Fruit fly (Drosophila melanogaster): ENCODE data around the gene Acbp2.

The Acbp2 gene

DNA sequence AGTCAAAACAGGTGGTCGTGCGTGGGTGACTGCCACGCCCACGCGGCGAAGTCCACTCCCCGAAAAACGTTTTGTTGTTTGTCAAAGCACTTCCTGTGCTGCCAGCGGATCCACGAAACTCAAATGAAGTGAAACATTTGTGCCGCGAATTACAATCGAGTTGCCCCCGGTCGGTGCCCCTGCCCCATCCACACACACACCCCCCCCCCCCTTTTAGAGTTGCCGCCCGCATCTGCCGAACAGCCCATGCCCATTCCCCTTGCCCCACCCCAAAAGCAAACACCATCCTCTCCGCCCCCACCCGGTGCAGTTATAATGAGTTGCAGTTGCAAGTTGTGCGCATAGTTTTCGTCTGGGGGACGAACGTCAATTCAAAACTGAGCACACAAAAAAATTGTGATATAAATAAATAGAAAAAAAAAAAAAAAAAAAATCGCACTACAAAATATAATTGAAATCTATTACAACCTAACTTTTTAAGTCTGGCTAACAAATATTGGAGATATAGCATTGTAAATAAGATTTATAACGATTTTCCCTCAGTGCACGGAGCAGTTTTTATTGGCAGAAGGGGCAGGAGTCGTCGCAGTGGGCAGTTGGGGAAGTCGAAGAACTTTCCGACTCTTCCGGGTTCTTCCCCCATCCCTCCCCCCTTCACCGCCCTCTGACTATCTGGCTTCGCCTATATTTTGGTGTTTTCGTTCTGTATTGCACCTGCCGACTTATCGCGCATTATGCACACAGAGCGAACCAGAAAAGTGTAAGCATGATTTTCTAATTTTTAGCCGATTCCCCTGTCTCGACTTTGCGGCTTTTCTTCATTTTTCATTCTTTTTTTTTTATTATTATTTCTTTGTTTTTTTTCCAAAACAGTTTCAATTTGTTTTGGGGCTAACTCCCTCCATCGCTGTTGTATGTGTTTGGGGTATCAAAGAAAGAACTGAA lies 20.1 kb downstream of the Acbp2 start (continued):
- TF ChIP-seq CG18599 (GFP tag; optimal IDR thresholded peaks at IDR 0.05) (no peak), luna (GFP tag; optimal IDR thresholded peaks at IDR 0.05) (no peak), CG8388 (GFP tag; optimal IDR thresholded peaks at IDR 0.05) (peak; percentile 57), CG10267 (tag; optimal IDR thresholded peaks at IDR 0.05) (peak; percentile 51), C15 (GFP tag; IDR thresholded peaks at IDR 0.05) (no peak), CG12299 (tag; optimal IDR thresholded peaks at IDR 0.05) (no peak), CG14014 (GFP tag; IDR thresholded peaks at IDR 0.05) (no peak), NfI (GFP tag; optimal IDR thresholded peaks at IDR 0.05) (no peak), Bdp1 (GFP tag; optimal IDR thresholded peaks at IDR 0.05) (no peak), wek (GFP tag; optimal IDR thresholded peaks at IDR 0.05) (no peak), Chrac-16 (GFP tag; optimal IDR thresholded peaks at IDR 0.05) (peak; percentile 51), p53 (GFP tag; optimal IDR thresholded peaks at IDR 0.05) (no peak), Rx (GFP tag; IDR thresholded peaks at IDR 0.05) (no peak), fd3F (GFP tag; optimal IDR thresholded peaks at IDR 0.05) (no peak), tna (GFP tag; IDR thresholded peaks at IDR 0.05; ENCODE audit: partially characterized antibody) (no peak), MTF-1 (GFP tag; optimal IDR thresholded peaks at IDR 0.05; ENCODE audit: borderline replicate concordance) (no peak), bab2 (GFP tag; optimal IDR thresholded peaks at IDR 0.05) (peak; percentile 28), gcm2 (GFP tag; optimal IDR thresholded peaks at IDR 0.05) (no peak), prd (optimal IDR thresholded peaks at IDR 0.05) (no peak), prd (GFP tag; IDR thresholded peaks at IDR 0.05) (peak; percentile 78), pfk (GFP tag; optimal IDR thresholded peaks at IDR 0.05) (no peak), Sry-δ (GFP tag; optimal IDR thresholded peaks at IDR 0.05) (no peak), zf30C (GFP tag; optimal IDR thresholded peaks at IDR 0.05) (no peak), HmgZ (tag; optimal IDR thresholded peaks at IDR 0.05) (no peak), bcd (GFP tag; optimal IDR thresholded peaks at IDR 0.05) (peak; percentile 19), CG1603 (tag; optimal IDR thresholded peaks at IDR 0.05) (no peak), tin (GFP tag; optimal IDR thresholded peaks at IDR 0.05) (peak; percentile 62), Hmr (GFP tag; optimal IDR thresholded peaks at IDR 0.05) (no peak), CG12104 (GFP tag; optimal IDR thresholded peaks at IDR 0.05) (peak; percentile 28), NC2β (GFP tag; optimal IDR thresholded peaks at IDR 0.05) (peak; percentile 40), CG17361 (GFP tag; IDR thresholded peaks at IDR 0.05) (peak; percentile 78), CG15073 (GFP tag; optimal IDR thresholded peaks at IDR 0.05) (no peak), gt (GFP tag; IDR thresholded peaks at IDR 0.05) (no peak), CG16863 (GFP tag; optimal IDR thresholded peaks at IDR 0.05) (peak; percentile 39), CG12769 (tag; optimal IDR thresholded peaks at IDR 0.05) (no peak), CG1647 (GFP tag; optimal IDR thresholded peaks at IDR 0.05) (no peak), lola (GFP tag; optimal IDR thresholded peaks at IDR 0.05) (peak in 1 of 3 experiments; percentile 71), bowl (GFP tag; IDR thresholded peaks at IDR 0.05) (no peak), CG11093 (GFP tag; IDR thresholded peaks at IDR 0.05) (no peak), Mes4 (GFP tag; optimal IDR thresholded peaks at IDR 0.05) (peak; percentile 32), Doc2 (GFP tag; IDR thresholded peaks at IDR 0.05) (no peak), Ssrp (tag; optimal IDR thresholded peaks at IDR 0.05) (peak; percentile 66), slou (GFP tag; optimal IDR thresholded peaks at IDR 0.05) (no peak), nerfin-2 (GFP tag; IDR thresholded peaks at IDR 0.05; ENCODE audit: partially characterized antibody) (no peak), Lpt (GFP tag; optimal IDR thresholded peaks at IDR 0.05) (no peak), CG34224 (GFP tag; IDR thresholded peaks at IDR 0.05; ENCODE audit: partially characterized antibody) (no peak), HLHmδ (GFP tag; optimal IDR thresholded peaks at IDR 0.05) (no peak), toy (GFP tag; IDR thresholded peaks at IDR 0.05) (no peak), CG11504 (tag; optimal IDR thresholded peaks at IDR 0.05) (peak; percentile 56)
